Worm (Caenorhabditis elegans) whole organism, dauer: Measurements from ENCODE around the gene Y111B2A.1.

Experiments
- unc-62 ChIP-seq: sonication (generic microtip); optimal IDR thresholded peaks from 2 replicates; lab custom pipeline; 2017; ENCODE audit warnings: missing biosample characterization, missing genetic modification reagents, missing genetic modification characterization

The Y111B2A.1 gene

ce11 chrIII:12458970-12459369 is 36.5 kb downstream of the Y111B2A.1 start:
- TF ChIP-seq unc-62 (GFP tag; lab: Kevin White, UChicago): no peak

ce11 chrIII:12456801-12457647 is 38.4 kb downstream of the Y111B2A.1 start, which contains the start of the genes scav-3 and Y49E10.21:
Gene scav-3 (minus strand): TSS chrIII:12456850.
Gene Y49E10.21 (plus strand): TSS chrIII:12457597.
- TF ChIP-seq unc-62 (GFP tag; lab: Kevin White, UChicago): no peak

ce11 chrIII:12455651-12456420 is 39.6 kb downstream of the Y111B2A.1 start:
- no peak for TF ChIP-seq unc-62 (GFP tag; lab: Kevin White, UChicago)

- TF ChIP-seq unc-62 (GFP tag; lab: Kevin White, UChicago): no peak
These were observed 41.7 kb downstream of the Y111B2A.1 start for ce11 chrIII:12453785-12454184.

- TF ChIP-seq unc-62 (GFP tag; lab: Kevin White, UChicago): no peak
These were observed 42.1 kb downstream of the Y111B2A.1 start, which contains the start of gene ani-1 for ce11 chrIII:12453315-12453714. Gene ani-1 (minus strand): TSS chrIII:12453375.

- TF ChIP-seq unc-62 (GFP tag; lab: Kevin White, UChicago): no peak
These were observed 49.4 kb downstream of the Y111B2A.1 start, which contains the start of gene Y49E10.18 for ce11 chrIII:12445991-12446502. Gene Y49E10.18 (minus strand): TSS chrIII:12446106.

- no peak for TF ChIP-seq unc-62 (GFP tag; lab: Kevin White, UChicago)
These were observed 50.2 kb downstream of the Y111B2A.1 start for ce11 chrIII:12445223-12445622.

ce11 chrIII:12443880-12444279 is 51.6 kb downstream of the Y111B2A.1 start:
- no peak for TF ChIP-seq unc-62 (GFP tag; lab: Kevin White, UChicago)
